Worm (Caenorhabditis elegans): ENCODE measurements around the gene F10E9.10.

The F10E9.10 gene

ce11 chrIII:8321225-8321624 lies 1.1 kb upstream of the F10E9.10 start:
- TF ChIP-seq B0035.1 (tag; optimal IDR thresholded peaks at IDR 0.05): no peak
- no peak for TF ChIP-seq lsy-27 (tag; optimal IDR thresholded peaks at IDR 0.05; ENCODE audit: borderline replicate concordance, insufficient read depth)
- TF ChIP-seq T07F8.4 (tag; optimal IDR thresholded peaks at IDR 0.05): no peak
- TF ChIP-seq fkh-3 (tag; optimal IDR thresholded peaks at IDR 0.05): no peak
- no peak for TF ChIP-seq hrde-1 (tag; optimal IDR thresholded peaks at IDR 0.05; ENCODE audit: borderline replicate concordance)
- TF ChIP-seq sdz-38 (tag; optimal IDR thresholded peaks at IDR 0.05): no peak
- TF ChIP-seq snpc-1.1 (tag; optimal IDR thresholded peaks at IDR 0.05; ENCODE audit: insufficient read depth): no peak
- no peak for TF ChIP-seq nfya-1 (tag; optimal IDR thresholded peaks at IDR 0.05; ENCODE audit: borderline replicate concordance, insufficient read depth)
- no peak for TF ChIP-seq F33H1.4 (GFP tag; IDR thresholded peaks at IDR 0.05)
- no peak for TF ChIP-seq Y53G8AR.9 (GFP tag; conservative IDR thresholded peaks at IDR 0.05)
- TF ChIP-seq Y67H2A.10 (GFP tag; conservative IDR thresholded peaks at IDR 0.05): no peak
- no peak for TF ChIP-seq mel-28 (tag; optimal IDR thresholded peaks at IDR 0.05; ENCODE audit: borderline replicate concordance)

- TF ChIP-seq sdz-38 (tag; optimal IDR thresholded peaks at IDR 0.05): no peak
- TF ChIP-seq snpc-3.4 (tag; optimal IDR thresholded peaks at IDR 0.05): no peak
- TF ChIP-seq ztf-25 (GFP tag; IDR thresholded peaks at IDR 0.05): 0 out of 2 replicates have a peak, but pooled peaks have one; percentile 55
- TF ChIP-seq sea-2 (GFP tag; IDR thresholded peaks at IDR 0.05): no peak
- no peak for TF ChIP-seq lsy-27 (tag; optimal IDR thresholded peaks at IDR 0.05; ENCODE audit: borderline replicate concordance, insufficient read depth)
- no peak for TF ChIP-seq somi-1 (GFP tag; optimal IDR thresholded peaks at IDR 0.05)
- TF ChIP-seq lin-26 (GFP tag; IDR thresholded peaks at IDR 0.05): no peak
- TF ChIP-seq chd-7 (tag; optimal IDR thresholded peaks at IDR 0.05): peak; percentile 36
- peak; percentile 75 for TF ChIP-seq akir-1 (GFP tag; optimal IDR thresholded peaks at IDR 0.05)
- TF ChIP-seq ztf-26 (tag; optimal IDR thresholded peaks at IDR 0.05): no peak
- TF ChIP-seq nhr-179 (tag; optimal IDR thresholded peaks at IDR 0.05): no peak
- TF ChIP-seq atf-7 (tag; optimal IDR thresholded peaks at IDR 0.05): no peak
- no peak for TF ChIP-seq ztf-22 (GFP tag; optimal IDR thresholded peaks at IDR 0.05)
- TF ChIP-seq tlf-1 (GFP tag; optimal IDR thresholded peaks at IDR 0.05): peak; percentile 28
- TF ChIP-seq rec-8 (tag; optimal IDR thresholded peaks at IDR 0.05): peak in 1 of 2 experiments; percentile 66
- peak; percentile 89 for TF ChIP-seq unc-130 (GFP tag; optimal IDR thresholded peaks at IDR 0.05)
- TF ChIP-seq K12H6.12 (tag; optimal IDR thresholded peaks at IDR 0.05): peak; percentile 57
- no peak for TF ChIP-seq ccch-3 (GFP tag; optimal IDR thresholded peaks at IDR 0.05)
- TF ChIP-seq F52B5.7 (tag; optimal IDR thresholded peaks at IDR 0.05): no peak
- TF ChIP-seq unc-62 (GFP tag; optimal IDR thresholded peaks at IDR 0.05): no peak
- peak; percentile 83; the same call in 1 of the 2 replicates for TF ChIP-seq bed-2 (GFP tag; IDR thresholded peaks at IDR 0.05)
- peak; percentile 63 for TF ChIP-seq him-1 (tag; optimal IDR thresholded peaks at IDR 0.05)
- peak; percentile 92 for TF ChIP-seq dox-1 (GFP tag; IDR thresholded peaks at IDR 0.05)
- TF ChIP-seq let-526 (GFP tag; IDR thresholded peaks at IDR 0.05): peak; percentile 81
- peak; percentile 90 for TF ChIP-seq efl-1 (GFP tag; optimal IDR thresholded peaks at IDR 0.05)
- no peak for TF ChIP-seq mes-4 (tag; optimal IDR thresholded peaks at IDR 0.05)
- TF ChIP-seq attf-3 (GFP tag; conservative IDR thresholded peaks at IDR 0.05): peak; percentile 73
- no peak for TF ChIP-seq cebp-2 (GFP tag; IDR thresholded peaks at IDR 0.05)
- TF ChIP-seq lin-35 (GFP tag; optimal IDR thresholded peaks at IDR 0.05): peak; percentile 11 to 68 (median 28)
- TF ChIP-seq madf-10 (tag; optimal IDR thresholded peaks at IDR 0.05): peak; percentile 66
- peak; percentile 45 for TF ChIP-seq snpc-1.1 (tag; optimal IDR thresholded peaks at IDR 0.05; ENCODE audit: insufficient read depth)
- TF ChIP-seq attf-5 (GFP tag; optimal IDR thresholded peaks at IDR 0.05): peak; percentile 67
- TF ChIP-seq F22D6.2 (tag; optimal IDR thresholded peaks at IDR 0.05): no peak
- peak; percentile 43 for TF ChIP-seq snpc-1.3 (tag; optimal IDR thresholded peaks at IDR 0.05; ENCODE audit: insufficient read depth)
- TF ChIP-seq zim-3 (tag; optimal IDR thresholded peaks at IDR 0.05): no peak
- no peak for TF ChIP-seq T26A5.8 (tag; optimal IDR thresholded peaks at IDR 0.05)
- no peak for TF ChIP-seq F37B4.10 (GFP tag; IDR thresholded peaks at IDR 0.05)
Measured at ce11 chrIII:8319100-8319499, 983 bp downstream of the F10E9.10 start, which contains the start of gene F10E9.11. Gene F10E9.11 (minus strand): TSS chrIII:8319260.
